Worm (Caenorhabditis elegans) whole organism, L4 larva: Measurements from ENCODE around the gene pck-3.

Source experiments
- F10B5.3 ChIP-seq: sonication (generic microtip); optimal IDR thresholded peaks from 2 replicates; lab custom pipeline; 2016; ENCODE audit warnings: mild to moderate bottlenecking, missing genetic modification characterization, missing compliant biosample characterization
- F26F4.8 ChIP-seq: fragments of 200-800 bp; sonication (Bioruptor generic); conservative IDR thresholded peaks from 2 replicates; pipeline ENCODE4 v1.3.6; 2022; ENCODE audit warnings: missing genetic modification characterization, missing compliant biosample characterization
- F37D6.2 ChIP-seq: sonication (generic microtip); optimal IDR thresholded peaks from 2 replicates; lab custom pipeline; 2016; ENCODE audit warnings: mild to moderate bottlenecking, missing genetic modification characterization, missing compliant biosample characterization
- T20F7.1 ChIP-seq: fragments of 200-800 bp; sonication (Bioruptor generic); optimal IDR thresholded peaks from 2 replicates; lab custom pipeline; 2018; ENCODE audit warnings: mild to moderate bottlenecking, missing genetic modification characterization, missing compliant biosample characterization
- T26A8.4 ChIP-seq: fragments of 200-800 bp; sonication (Bioruptor generic); IDR thresholded peaks from 2 replicates; pipeline ENCODE4 v1.3.6; 2022; ENCODE audit warnings: missing genetic modification characterization, missing compliant biosample characterization
- Y48G9A.11 ChIP-seq: fragments of 200-800 bp; sonication (Bioruptor generic); IDR thresholded peaks from 2 replicates; pipeline ENCODE4 v1.3.6; 2022; ENCODE audit warnings: missing genetic modification reagents, missing genetic modification characterization, missing compliant biosample characterization
- ZK337.2 ChIP-seq: fragments of 200-800 bp; sonication (Bioruptor generic); IDR thresholded peaks from 2 replicates; pipeline ENCODE4 v1.3.6; 2022; ENCODE audit warnings: missing genetic modification reagents, missing genetic modification characterization, missing compliant biosample characterization
- ZK546.5 ChIP-seq, 2 experiments: sonication (generic microtip); optimal IDR thresholded peaks; 2 replicates each; lab custom pipeline; 2017; ENCODE audit warnings: missing biosample characterization in 2 of 2, missing genetic modification characterization in 2 of 2
- aha-1 ChIP-seq: fragments of 150-350 bp; peaks from one replicate; lab custom pipeline; 2014; ENCODE audit warnings: missing biosample characterization, missing genetic modification characterization
- attf-4 ChIP-seq: sonication (generic microtip); optimal IDR thresholded peaks from 3 replicates; lab custom pipeline; 2017; ENCODE audit warnings: missing biosample characterization, missing genetic modification characterization
- ceh-20 ChIP-seq: fragments of 200-800 bp; sonication (Bioruptor generic); IDR thresholded peaks from 2 replicates; pipeline ENCODE4 v1.3.6; 2022; ENCODE audit warnings: missing genetic modification reagents, missing genetic modification characterization, missing compliant biosample characterization
- ces-1 ChIP-seq: fragments of 150-350 bp; sonication (generic microtip); optimal IDR thresholded peaks from 4 replicates; lab custom pipeline; 2014; ENCODE audit warnings: missing biosample characterization, missing genetic modification reagents, missing genetic modification characterization
- cey-2 ChIP-seq: sonication (generic microtip); optimal IDR thresholded peaks from 3 replicates; lab custom pipeline; 2017; ENCODE audit warnings: missing genetic modification characterization, mild to moderate bottlenecking, missing compliant biosample characterization, antibody characterized with exemption, borderline replicate concordance; ENCODE audit not compliant: insufficient read depth
- daf-19 ChIP-seq: fragments of 200-800 bp; sonication (Bioruptor generic); conservative IDR thresholded peaks from 2 replicates; pipeline ENCODE4 v1.3.6; 2022; ENCODE audit warnings: missing genetic modification characterization, missing compliant biosample characterization
- daf-8 ChIP-seq: fragments of 200-800 bp; sonication (Bioruptor generic); IDR thresholded peaks from 2 replicates; pipeline ENCODE4 v1.3.6; 2022; ENCODE audit warnings: missing genetic modification characterization, missing compliant biosample characterization
- dpl-1 ChIP-seq: fragments of 150-350 bp; optimal IDR thresholded peaks from 2 replicates; lab custom pipeline; 2014; ENCODE audit warnings: missing biosample characterization, missing genetic modification reagents, missing genetic modification characterization
- dve-1 ChIP-seq: sonication (generic microtip); optimal IDR thresholded peaks from 2 replicates; lab custom pipeline; 2017; ENCODE audit warnings: antibody characterized with exemption, mild to moderate bottlenecking, missing genetic modification characterization, missing compliant biosample characterization; ENCODE audit not compliant: insufficient read depth
- egl-43 ChIP-seq: fragments of 200-800 bp; sonication (Bioruptor generic); IDR thresholded peaks from 2 replicates; pipeline ENCODE4 v1.3.6; 2022; ENCODE audit warnings: missing genetic modification reagents, missing genetic modification characterization, missing compliant biosample characterization
- gei-8 ChIP-seq: fragments of 200-800 bp; sonication (Bioruptor generic); optimal IDR thresholded peaks from 2 replicates; lab custom pipeline; 2018; ENCODE audit warnings: mild to moderate bottlenecking, missing genetic modification characterization, missing compliant biosample characterization
- hlh-11 ChIP-seq: fragments of 200-800 bp; sonication (Bioruptor generic); optimal IDR thresholded peaks from 2 replicates; lab custom pipeline; 2018; ENCODE audit warnings: mild to moderate bottlenecking, missing genetic modification characterization, missing compliant biosample characterization
- jun-1 ChIP-seq: fragments of 150-350 bp; optimal IDR thresholded peaks from 2 replicates; lab custom pipeline; 2014; ENCODE audit warnings: missing biosample characterization, missing genetic modification reagents, missing genetic modification characterization
- lin-1 ChIP-seq: fragments of 200-800 bp; sonication (Bioruptor generic); IDR thresholded peaks from 2 replicates; pipeline ENCODE4 v1.3.6; 2022; ENCODE audit warnings: missing genetic modification reagents, missing genetic modification characterization, missing compliant biosample characterization
- lin-39 ChIP-seq: fragments of 150-350 bp; optimal IDR thresholded peaks from 2 replicates; lab custom pipeline; 2014; ENCODE audit warnings: missing biosample characterization, missing genetic modification reagents, missing genetic modification characterization
- lir-3 ChIP-seq: sonication (generic microtip); optimal IDR thresholded peaks from 2 replicates; lab custom pipeline; 2016; ENCODE audit warnings: mild to moderate bottlenecking, missing genetic modification characterization, missing compliant biosample characterization
- lsy-2 ChIP-seq, 2 experiments: fragments of 150-350 bp in 1 of 2; sonication (generic microtip) in 1 of 2; optimal IDR thresholded peaks; 2 replicates each; lab custom pipeline; 2014 to 2017; ENCODE audit warnings: missing biosample characterization in 2 of 2, missing genetic modification characterization in 2 of 2
- madf-9 ChIP-seq: fragments of 200-800 bp; sonication (Bioruptor generic); conservative IDR thresholded peaks from 2 replicates; pipeline ENCODE4 v1.3.6; 2022; ENCODE audit warnings: missing genetic modification reagents, missing genetic modification characterization, missing compliant biosample characterization
- mep-1 ChIP-seq: fragments of 150-350 bp; sonication (generic microtip); optimal IDR thresholded peaks from 3 replicates; lab custom pipeline; 2014; ENCODE audit warnings: missing biosample characterization, missing genetic modification characterization
- mes-2 ChIP-seq: sonication (generic microtip); optimal IDR thresholded peaks from 2 replicates; lab custom pipeline; 2016; ENCODE audit warnings: missing genotype, mild to moderate bottlenecking, missing genetic modification characterization, missing compliant biosample characterization; ENCODE audit not compliant: poor library complexity, severe bottlenecking
- mxl-2 ChIP-seq: fragments of 200-800 bp; sonication (Bioruptor generic); conservative IDR thresholded peaks from 2 replicates; pipeline ENCODE4 v1.3.6; 2022; ENCODE audit warnings: missing genetic modification reagents, missing genetic modification characterization, missing compliant biosample characterization
- mxl-3 ChIP-seq: fragments of 200-800 bp; sonication (Bioruptor generic); optimal IDR thresholded peaks from 2 replicates; lab custom pipeline; 2018; ENCODE audit warnings: mild to moderate bottlenecking, missing genetic modification characterization, missing compliant biosample characterization
- nhr-102 ChIP-seq: sonication (generic microtip); optimal IDR thresholded peaks from 2 replicates; lab custom pipeline; 2016; ENCODE audit warnings: mild to moderate bottlenecking, missing genetic modification characterization, moderate library complexity, missing compliant biosample characterization
- nhr-11 ChIP-seq: fragments of 150-350 bp; optimal IDR thresholded peaks from 2 replicates; lab custom pipeline; 2014; ENCODE audit warnings: missing biosample characterization, missing genetic modification characterization
- nhr-237 ChIP-seq: sonication (generic microtip); optimal IDR thresholded peaks from 2 replicates; lab custom pipeline; 2017; ENCODE audit warnings: missing biosample characterization, missing genetic modification characterization
- nhr-28 ChIP-seq: fragments of 150-350 bp; optimal IDR thresholded peaks from 2 replicates; lab custom pipeline; 2014; ENCODE audit warnings: missing biosample characterization, missing genetic modification characterization
- nhr-41 ChIP-seq: fragments of 200-800 bp; sonication (Bioruptor generic); IDR thresholded peaks from 2 replicates; pipeline ENCODE4 v1.3.6; 2022; ENCODE audit warnings: missing genetic modification reagents, missing genetic modification characterization, missing compliant biosample characterization
- nhr-48 ChIP-seq: sonication (generic microtip); optimal IDR thresholded peaks from 2 replicates; lab custom pipeline; 2016; ENCODE audit warnings: mild to moderate bottlenecking, missing genetic modification characterization, missing compliant biosample characterization
- nhr-76 ChIP-seq: fragments of 150-350 bp; optimal IDR thresholded peaks from 2 replicates; lab custom pipeline; 2014; ENCODE audit warnings: missing biosample characterization, missing genetic modification characterization
- pha-4 ChIP-seq, 2 experiments: fragments of 150-350 bp in 1 of 2; fragments of 200-800 bp in 1 of 2; sonication (Bioruptor generic) in 1 of 2; IDR thresholded peaks in 1 of 2; optimal IDR thresholded peaks in 1 of 2; 2 replicates each; pipeline versions ENCODE4 v1.3.6 to Lab custom; 2014 to 2022; ENCODE audit warnings: missing genetic modification characterization in 2 of 2, missing genetic modification reagents in 2 of 2, missing biosample characterization in 1 of 2, missing compliant biosample characterization in 1 of 2
- pqm-1 ChIP-seq: sonication (generic microtip); optimal IDR thresholded peaks from 2 replicates; lab custom pipeline; 2017; ENCODE audit warnings: missing biosample characterization, missing genetic modification characterization
- saeg-2 ChIP-seq: fragments of 200-800 bp; sonication (Bioruptor generic); IDR thresholded peaks from 2 replicates; pipeline ENCODE4 v1.3.6; 2022; ENCODE audit warnings: missing genetic modification reagents, missing genetic modification characterization, missing compliant biosample characterization
- snpc-1.2 ChIP-seq: fragments of 200-800 bp; sonication (Bioruptor generic); IDR thresholded peaks from 2 replicates; pipeline ENCODE4 v1.3.6; 2022; ENCODE audit warnings: missing genetic modification reagents, missing genetic modification characterization, missing compliant biosample characterization
- snpc-4 ChIP-seq: fragments of 150-350 bp; optimal IDR thresholded peaks from 2 replicates; lab custom pipeline; 2014; ENCODE audit warnings: missing biosample characterization, missing genetic modification characterization
- spr-1 ChIP-seq: sonication (generic microtip); optimal IDR thresholded peaks from 2 replicates; lab custom pipeline; 2016; ENCODE audit warnings: mild to moderate bottlenecking, missing genetic modification characterization, missing compliant biosample characterization
- tag-97 ChIP-seq: fragments of 200-800 bp; sonication (Bioruptor generic); IDR thresholded peaks from 2 replicates; pipeline ENCODE4 v1.3.6; 2022; ENCODE audit warnings: missing genetic modification characterization, missing compliant biosample characterization
- vab-7 ChIP-seq: fragments of 200-800 bp; sonication (Bioruptor generic); IDR thresholded peaks from 2 replicates; pipeline ENCODE4 v1.3.6; 2022; ENCODE audit warnings: missing genetic modification reagents, missing genetic modification characterization, missing compliant biosample characterization
- zag-1 ChIP-seq: fragments of 150-350 bp; optimal IDR thresholded peaks from 2 replicates; lab custom pipeline; 2014; ENCODE audit warnings: missing biosample characterization, missing genetic modification characterization
- zfp-2 ChIP-seq: sonication (generic microtip); optimal IDR thresholded peaks from 2 replicates; lab custom pipeline; 2016; ENCODE audit warnings: mild to moderate bottlenecking, missing genetic modification characterization, missing compliant biosample characterization
- zfp-3 ChIP-seq: fragments of 200-800 bp; sonication (Bioruptor generic); conservative IDR thresholded peaks from 2 replicates; pipeline ENCODE4 v1.3.6; 2022; ENCODE audit warnings: missing genetic modification reagents, missing genetic modification characterization, missing compliant biosample characterization
- ztf-11 ChIP-seq: fragments of 150-350 bp; optimal IDR thresholded peaks from 2 replicates; lab custom pipeline; 2014; ENCODE audit warnings: missing biosample characterization, missing genetic modification characterization

pck-3 gene

ce11 chrIV:5946602-5947444 lies 50.4 kb downstream of the pck-3 start, which contains the start of gene inx-7 (continued):
- TF ChIP-seq T26A8.4 (GFP tag; lab: Robert Waterston, UW) (peak; percentile 37), Y48G9A.11 (peak; percentile 70), vab-7 (no peak), attf-4 (tag; lab: Kevin White, UChicago) (no peak), dve-1 (tag; lab: Kevin White, UChicago) (peak; percentile 34), lir-3 (tag; lab: Kevin White, UChicago) (no peak), ZK546.5 (tag; optimal IDR thresholded peaks at IDR 0.05; lab: Kevin White, UChicago) (no peak), ces-1 (GFP tag; lab: Kevin White, UChicago) (no peak), lsy-2 (tag; optimal IDR thresholded peaks at IDR 0.05; lab: Kevin White, UChicago) (peak in 1 of 2 experiments; percentile 54), madf-9 (no peak), nhr-76 (tag; lab: Kevin White, UChicago) (no peak), saeg-2 (no peak), gei-8 (no peak), zfp-3 (GFP tag; lab: Robert Waterston, UW) (no peak), daf-8 (GFP tag; lab: Robert Waterston, UW) (no peak), lin-39 (tag; lab: Kevin White, UChicago) (no peak), zfp-2 (tag; lab: Kevin White, UChicago) (no peak), mes-2 (tag; lab: Kevin White, UChicago) (peak; percentile 26), T20F7.1 (no peak), jun-1 (no peak), nhr-41 (GFP tag; lab: Robert Waterston, UW) (no peak), lin-1 (GFP tag; lab: Robert Waterston, UW) (peak; percentile 69; the same call in 1 of the 2 replicates), nhr-11 (tag; lab: Kevin White, UChicago) (no peak), spr-1 (tag; lab: Kevin White, UChicago) (no peak), daf-19 (GFP tag; lab: Robert Waterston, UW) (no peak), nhr-28 (tag; lab: Kevin White, UChicago) (no peak), ZK337.2 (GFP tag; lab: Robert Waterston, UW) (no peak), zag-1 (tag; lab: Kevin White, UChicago) (no peak), hlh-11 (tag; lab: Kevin White, UChicago) (no peak), tag-97 (GFP tag; lab: Robert Waterston, UW) (no peak), ztf-11 (tag; lab: Kevin White, UChicago) (no peak), pqm-1 (no peak), aha-1 (peak; percentile 95), F10B5.3 (tag; lab: Kevin White, UChicago) (no peak), mxl-2 (no peak), dpl-1 (GFP tag; lab: Kevin White, UChicago) (no peak), F26F4.8 (GFP tag; lab: Robert Waterston, UW) (0 out of 2 replicates have a peak, but pooled peaks have one; percentile 48), mxl-3 (GFP tag; lab: Kevin White, UChicago) (no peak), snpc-1.2 (GFP tag; lab: Robert Waterston, UW) (peak; percentile 97), nhr-48 (tag; lab: Kevin White, UChicago) (no peak), egl-43 (GFP tag; lab: Robert Waterston, UW) (peak; percentile 66; the same call in 1 of the 2 replicates), snpc-4 (tag; lab: Kevin White, UChicago) (no peak), ceh-20 (no peak), mep-1 (tag; lab: Kevin White, UChicago) (no peak), pha-4 (GFP tag; IDR thresholded peaks at IDR 0.05; lab: Robert Waterston, UW) (peak; percentile 49; the same call in 1 of the 2 replicates), pha-4 (tag; optimal IDR thresholded peaks at IDR 0.05; lab: Kevin White, UChicago) (no peak), nhr-237 (tag; lab: Kevin White, UChicago) (no peak), nhr-102 (tag; lab: Kevin White, UChicago) (no peak), cey-2 (tag; lab: Kevin White, UChicago) (no peak), F37D6.2 (tag; lab: Kevin White, UChicago) (no peak)
